Fruit fly (Drosophila melanogaster) whole organism, adult: Measurements from ENCODE around the gene wry.

Experiments
- CG11617 ChIP-seq: fragments of 200-800 bp; sonication (Bioruptor generic); optimal IDR thresholded peaks from 2 replicates; lab custom pipeline; 2017; ENCODE audit warnings: mild to moderate bottlenecking, missing biosample characterization, missing genetic modification reagents, missing genetic modification characterization
- CG12768 ChIP-seq: fragments of 200-800 bp; sonication (Bioruptor generic); optimal IDR thresholded peaks from 2 replicates; lab custom pipeline; 2017; ENCODE audit warnings: missing biosample characterization, missing genetic modification characterization, mild to moderate bottlenecking, moderate library complexity, missing genetic modification reagents
- CG14711 ChIP-seq: fragments of 200-800 bp; sonication (Bioruptor generic); optimal IDR thresholded peaks from 2 replicates; lab custom pipeline; 2018; ENCODE audit warnings: missing biosample characterization, mild to moderate bottlenecking, missing genetic modification characterization, moderate library complexity
- CG1620 ChIP-seq: fragments of 200-800 bp; sonication (Bioruptor generic); optimal IDR thresholded peaks from 2 replicates; lab custom pipeline; 2016; ENCODE audit warnings: missing biosample characterization, missing genetic modification characterization
- CG33017 ChIP-seq: fragments of 200-800 bp; sonication (Bioruptor generic); optimal IDR thresholded peaks from 2 replicates; lab custom pipeline; 2018; ENCODE audit warnings: missing biosample characterization, mild to moderate bottlenecking, missing genetic modification characterization, moderate library complexity
- CG5204 ChIP-seq: fragments of 200-800 bp; sonication (Bioruptor generic); optimal IDR thresholded peaks from 2 replicates; lab custom pipeline; 2016; ENCODE audit warnings: missing biosample characterization, missing genetic modification characterization
- CG7045 ChIP-seq: fragments of 200-800 bp; sonication (Bioruptor generic); optimal IDR thresholded peaks from 2 replicates; lab custom pipeline; 2017; ENCODE audit warnings: missing biosample characterization, mild to moderate bottlenecking, missing genetic modification characterization
- CG7101 ChIP-seq: fragments of 200-800 bp; sonication (Bioruptor generic); optimal IDR thresholded peaks from 2 replicates; lab custom pipeline; 2018; ENCODE audit warnings: missing biosample characterization, mild to moderate bottlenecking, missing genetic modification characterization, moderate library complexity
- Clk ChIP-seq: fragments of 200-800 bp; sonication (Bioruptor generic); optimal IDR thresholded peaks from 2 replicates; lab custom pipeline; 2017; ENCODE audit warnings: missing biosample characterization, missing genetic modification characterization
- Crg-1 ChIP-seq: fragments of 200-800 bp; sonication (Bioruptor generic); optimal IDR thresholded peaks from 2 replicates; lab custom pipeline; 2016; ENCODE audit warnings: missing biosample characterization, missing genetic modification characterization
- Hr96 ChIP-seq: fragments of 200-800 bp; sonication (Bioruptor generic); optimal IDR thresholded peaks from 2 replicates; lab custom pipeline; 2016; ENCODE audit warnings: missing biosample characterization, missing genetic modification characterization
- Mnt ChIP-seq: fragments of 200-800 bp; sonication (Bioruptor generic); optimal IDR thresholded peaks from 2 replicates; lab custom pipeline; 2016; ENCODE audit warnings: missing biosample characterization, mild to moderate bottlenecking, missing genetic modification characterization
- bab1 ChIP-seq: fragments of 200-800 bp; sonication (Bioruptor generic); optimal IDR thresholded peaks from 3 replicates; lab custom pipeline; 2019; ENCODE audit warnings: missing biosample characterization, mild to moderate bottlenecking, missing genetic modification characterization, moderate library complexity
- cic ChIP-seq: fragments of 200-800 bp; sonication (Bioruptor generic); optimal IDR thresholded peaks from 2 replicates; lab custom pipeline; 2017; ENCODE audit warnings: missing biosample characterization, mild to moderate bottlenecking, missing genetic modification characterization, moderate library complexity
- cnc ChIP-seq, 2 experiments: fragments of >200 bp; optimal IDR thresholded peaks; 2 replicates each; lab custom pipeline; 2017
- kay ChIP-seq: fragments of 200-800 bp; sonication (Bioruptor generic); peaks from one replicate; lab custom pipeline; 2016; ENCODE audit warnings: missing biosample characterization, missing genetic modification characterization, borderline replicate concordance
- ovo ChIP-seq: fragments of 200-800 bp; sonication (Bioruptor generic); optimal IDR thresholded peaks from 2 replicates; lab custom pipeline; 2016; ENCODE audit warnings: missing biosample characterization, missing genetic modification characterization
- pad ChIP-seq: fragments of 200-800 bp; sonication (Bioruptor generic); optimal IDR thresholded peaks from 3 replicates; lab custom pipeline; 2017; ENCODE audit warnings: missing biosample characterization, missing genetic modification characterization, mild to moderate bottlenecking, moderate library complexity, missing genetic modification reagents
- tj ChIP-seq: fragments of 200-800 bp; sonication (Bioruptor generic); optimal IDR thresholded peaks from 3 replicates; lab custom pipeline; 2017; ENCODE audit warnings: missing biosample characterization, mild to moderate bottlenecking, missing genetic modification characterization, moderate library complexity
- toe ChIP-seq: fragments of 200-800 bp; sonication (Bioruptor generic); optimal IDR thresholded peaks from 2 replicates; lab custom pipeline; 2016; ENCODE audit warnings: missing biosample characterization, missing genetic modification characterization

wry gene

DNA sequence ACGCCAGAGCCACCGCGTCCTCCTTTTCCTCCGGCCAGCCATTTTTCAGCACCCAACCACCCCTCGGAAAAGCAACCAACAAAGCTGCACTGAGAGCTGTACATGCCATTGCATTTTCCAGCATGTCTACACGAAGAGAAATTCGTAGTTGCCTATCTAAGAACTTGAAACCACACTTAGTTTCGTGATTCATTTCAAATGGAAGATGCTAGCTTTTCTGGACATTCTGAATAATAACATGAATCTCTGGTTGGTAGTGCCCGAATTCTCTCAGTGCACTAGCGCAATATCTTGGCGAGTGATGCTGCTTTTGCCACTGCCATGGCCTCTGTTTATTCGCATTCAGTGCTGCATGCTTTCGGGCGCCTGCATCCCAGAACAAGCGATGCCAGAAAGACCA, 25.7 kb downstream of the wry start:
- TF ChIP-seq Hr96 (GFP tag; lab: Kevin White, UChicago) = peak; percentile 3
- TF ChIP-seq cnc (optimal IDR thresholded peaks at IDR 0.05; lab: Kevin White, UChicago) = no peak

DNA sequence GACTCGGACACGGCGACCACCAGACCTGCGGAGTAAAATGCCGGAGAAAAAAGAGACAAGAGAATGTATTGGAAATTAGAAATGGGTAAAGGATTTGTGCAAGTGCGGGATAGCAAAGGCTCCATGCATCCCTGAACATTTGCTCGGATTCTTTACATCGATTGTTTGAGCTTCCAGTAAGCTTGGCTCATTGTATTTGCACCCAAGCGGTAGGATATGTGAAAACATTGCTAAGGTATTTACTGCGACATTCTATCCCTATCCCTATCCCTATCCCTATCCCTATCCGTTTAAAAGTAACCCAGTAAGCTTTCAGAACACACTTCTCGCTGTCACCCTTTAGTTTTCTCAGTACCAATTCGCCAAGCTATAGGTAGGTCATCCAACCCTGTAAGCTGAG, 33.2 kb downstream of the wry start, which contains the start of gene CG7295:
TSS of gene CG7295 (plus strand) at position 301 of the 400 bp plus-strand sequence.
- no peak for TF ChIP-seq CG14711 (tag; lab: Kevin White, UChicago)
- no peak for TF ChIP-seq ovo
- no peak for TF ChIP-seq Crg-1 (GFP tag; lab: Kevin White, UChicago)
- TF ChIP-seq CG7101 (tag; lab: Kevin White, UChicago) = no peak
- TF ChIP-seq cnc (optimal IDR thresholded peaks at IDR 0.05; lab: Kevin White, UChicago) = no peak
- TF ChIP-seq CG12768 (GFP tag; lab: Kevin White, UChicago) = no peak
- no peak for TF ChIP-seq Hr96 (GFP tag; lab: Kevin White, UChicago)

DNA sequence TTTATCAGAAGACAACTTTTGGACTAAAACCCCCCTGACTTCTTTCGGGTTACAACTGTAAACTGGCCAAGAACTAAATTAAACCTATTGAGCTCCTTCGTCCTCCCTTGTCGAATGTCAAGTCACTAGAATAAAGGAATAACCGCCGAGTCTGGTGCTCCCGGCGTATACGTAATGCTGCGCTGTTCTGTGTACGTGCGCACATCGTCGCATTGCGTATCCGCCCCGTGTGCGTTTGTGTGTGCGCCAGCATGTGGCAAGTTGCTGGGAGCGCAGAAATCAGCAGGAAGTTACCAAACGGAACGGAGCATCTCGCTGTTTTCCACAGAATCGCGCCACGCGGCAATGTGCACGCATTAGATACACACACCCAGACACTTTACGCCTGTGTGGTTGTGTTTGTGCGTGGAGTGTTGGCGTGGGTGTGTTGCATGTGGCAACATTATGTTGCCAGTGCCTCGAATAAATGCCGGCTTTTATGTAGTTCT, 37.3 kb downstream of the wry start:
- TF ChIP-seq pad = no peak
- TF ChIP-seq tj = no peak
- no peak for TF ChIP-seq cnc (optimal IDR thresholded peaks at IDR 0.05; lab: Kevin White, UChicago)
- TF ChIP-seq CG7045 (GFP tag; lab: Kevin White, UChicago) = no peak
- TF ChIP-seq Hr96 (GFP tag; lab: Kevin White, UChicago) = no peak
- TF ChIP-seq bab1 (GFP tag; lab: Kevin White, UChicago) = no peak
- no peak for TF ChIP-seq CG5204
- TF ChIP-seq Crg-1 (GFP tag; lab: Kevin White, UChicago) = no peak
- TF ChIP-seq CG12768 (GFP tag; lab: Kevin White, UChicago) = no peak
- TF ChIP-seq cic = no peak
- TF ChIP-seq CG7101 (tag; lab: Kevin White, UChicago) = no peak
- TF ChIP-seq CG33017 (tag; lab: Kevin White, UChicago) = no peak

DNA sequence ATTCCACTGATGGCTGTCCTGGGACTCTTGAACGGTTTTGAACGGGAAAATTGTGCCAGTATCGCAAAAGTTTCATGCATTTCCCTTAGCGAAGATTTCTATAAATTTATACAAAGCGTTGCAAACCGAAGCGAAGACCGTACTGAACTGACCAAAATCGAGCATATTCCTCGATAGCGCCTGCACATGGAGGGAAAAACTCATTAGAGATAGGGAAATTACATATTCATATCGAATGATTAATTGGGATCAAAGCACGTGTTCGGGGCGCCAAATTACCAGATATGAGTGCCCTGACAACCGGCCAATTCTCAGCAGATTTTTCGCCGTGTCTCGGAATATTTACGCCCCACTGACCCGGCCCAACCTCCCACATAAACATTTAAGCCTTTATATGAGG, 45.0 kb downstream of the wry start, which contains the start of gene CG31663:
TSS of gene CG31663 (minus strand) at position 101 of the 400 bp plus-strand sequence.
- TF ChIP-seq ovo = no peak
- TF ChIP-seq CG1620 (GFP tag; lab: Kevin White, UChicago) = no peak
- TF ChIP-seq CG12768 (GFP tag; lab: Kevin White, UChicago) = no peak
- TF ChIP-seq Clk (GFP tag; lab: Kevin White, UChicago) = no peak
- no peak for TF ChIP-seq cnc (optimal IDR thresholded peaks at IDR 0.05; lab: Kevin White, UChicago)
- no peak for TF ChIP-seq cic
- no peak for TF ChIP-seq tj
- TF ChIP-seq bab1 (GFP tag; lab: Kevin White, UChicago) = no peak
- no peak for TF ChIP-seq Crg-1 (GFP tag; lab: Kevin White, UChicago)
- no peak for TF ChIP-seq Hr96 (GFP tag; lab: Kevin White, UChicago)
- no peak for TF ChIP-seq CG33017 (tag; lab: Kevin White, UChicago)
- no peak for TF ChIP-seq pad
- TF ChIP-seq CG11617 (GFP tag; lab: Kevin White, UChicago) = no peak

dm6 chr2L:1883114-1883513, 46.8 kb downstream of the wry start, which contains the start of gene CG15358:
Gene CG15358 (minus strand): TSS chr2L:1883214.
- no peak for TF ChIP-seq Crg-1 (GFP tag; lab: Kevin White, UChicago)
- TF ChIP-seq CG14711 (tag; lab: Kevin White, UChicago) = no peak
- TF ChIP-seq cnc (optimal IDR thresholded peaks at IDR 0.05; lab: Kevin White, UChicago) = no peak
- no peak for TF ChIP-seq Clk (GFP tag; lab: Kevin White, UChicago)
- TF ChIP-seq pad = no peak
- TF ChIP-seq bab1 (GFP tag; lab: Kevin White, UChicago) = no peak
- no peak for TF ChIP-seq CG7045 (GFP tag; lab: Kevin White, UChicago)
- TF ChIP-seq tj = no peak
- TF ChIP-seq CG33017 (tag; lab: Kevin White, UChicago) = no peak
- TF ChIP-seq cic = no peak
- TF ChIP-seq kay = no peak
- TF ChIP-seq CG5204 = no peak
- no peak for TF ChIP-seq CG7101 (tag; lab: Kevin White, UChicago)
- TF ChIP-seq CG1620 (GFP tag; lab: Kevin White, UChicago) = no peak
- TF ChIP-seq CG12768 (GFP tag; lab: Kevin White, UChicago) = no peak
- no peak for TF ChIP-seq Mnt
- no peak for TF ChIP-seq toe (GFP tag; lab: Kevin White, UChicago)
- no peak for TF ChIP-seq CG11617 (GFP tag; lab: Kevin White, UChicago)
- TF ChIP-seq ovo = no peak

DNA sequence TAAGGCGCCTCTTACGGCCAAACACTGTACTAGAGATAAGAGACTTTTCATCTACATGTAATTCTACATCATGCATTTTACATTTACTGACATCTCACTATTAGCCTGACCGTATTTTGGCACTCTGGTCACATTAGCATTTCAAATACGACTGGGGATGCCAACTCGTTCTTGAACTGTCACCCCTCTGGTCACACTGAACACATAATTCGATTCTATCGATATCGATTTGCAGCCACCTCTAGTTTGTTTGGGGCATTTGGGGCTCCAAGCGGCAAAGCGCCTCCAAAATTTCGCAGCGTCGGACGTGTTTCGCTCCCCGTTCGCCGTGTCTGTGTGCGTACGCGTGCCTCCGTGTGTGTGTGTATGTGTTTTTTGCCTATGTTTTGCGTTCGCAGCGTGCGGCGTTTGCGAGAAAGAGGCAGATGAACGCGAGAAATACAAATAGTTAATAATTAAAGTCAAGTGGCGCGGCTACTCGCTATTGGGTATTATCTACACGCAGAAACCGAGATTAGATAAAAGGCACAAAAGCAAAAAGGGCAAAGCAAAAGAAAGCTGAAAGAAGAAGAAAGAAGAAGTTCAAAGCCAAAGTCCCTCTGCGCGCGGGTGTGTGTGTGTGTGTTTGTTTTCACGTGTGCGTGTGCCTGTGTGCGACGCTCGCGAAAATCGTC, 48.2 kb downstream of the wry start, which contains the start of gene Wdr62:
TSS of gene Wdr62 (plus strand) at position 214 of the 674 bp plus-strand sequence.
- TF ChIP-seq CG5204 (no peak), CG33017 (tag; lab: Kevin White, UChicago) (peak; percentile 21), toe (GFP tag; lab: Kevin White, UChicago) (peak; percentile 16), bab1 (GFP tag; lab: Kevin White, UChicago) (peak; percentile 48), CG12768 (GFP tag; lab: Kevin White, UChicago) (peak; percentile 83), CG7045 (GFP tag; lab: Kevin White, UChicago) (peak; percentile 16), CG1620 (GFP tag; lab: Kevin White, UChicago) (peak; percentile 38), tj (peak; percentile 76), CG7101 (tag; lab: Kevin White, UChicago) (peak; percentile 38), Mnt (peak; percentile 81), cic (peak; percentile 71), kay (no peak), Hr96 (GFP tag; lab: Kevin White, UChicago) (peak; percentile 34), cnc (optimal IDR thresholded peaks at IDR 0.05; lab: Kevin White, UChicago) (no peak), Clk (GFP tag; lab: Kevin White, UChicago) (no peak), CG11617 (GFP tag; lab: Kevin White, UChicago) (peak; percentile 43), CG14711 (tag; lab: Kevin White, UChicago) (peak; percentile 15), ovo (no peak), Crg-1 (GFP tag; lab: Kevin White, UChicago) (peak; percentile 66), pad (no peak)
